Fruit fly (Drosophila melanogaster): Measurements from ENCODE around the gene Cyt-c-d.

The Cyt-c-d gene

dm6 chr2L:16752340-16752739 lies 36.6 kb downstream of the Cyt-c-d start:
- no peak for TF ChIP-seq CG34367 (tag; optimal IDR thresholded peaks at IDR 0.05)
- no peak for TF ChIP-seq gl (tag; optimal IDR thresholded peaks at IDR 0.05)
- TF ChIP-seq CG10348 (GFP tag; IDR thresholded peaks at IDR 0.05): no peak
- TF ChIP-seq Pif1A (GFP tag; optimal IDR thresholded peaks at IDR 0.05): no peak

DNA sequence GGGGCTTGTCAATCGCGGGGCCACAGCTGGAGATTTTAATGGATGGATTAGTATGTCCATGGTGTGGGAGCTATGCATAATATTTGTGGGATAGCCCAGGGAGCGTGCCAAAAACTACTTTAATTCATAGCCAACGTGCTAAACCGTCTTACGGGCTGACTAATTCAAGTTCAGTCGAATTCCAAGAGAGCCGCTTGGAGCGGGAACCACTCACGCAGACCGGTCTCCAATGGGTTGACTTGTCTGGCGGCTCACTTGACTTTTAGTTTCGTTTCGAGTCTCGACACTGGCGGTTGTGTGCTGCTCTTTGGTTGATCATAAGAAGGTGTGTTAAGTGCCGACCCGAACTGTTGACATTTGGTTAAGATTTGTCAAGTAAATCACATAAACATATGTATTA lies 38.4 kb downstream of the Cyt-c-d start, which contains the start of gene yellow-b:
yellow-b (plus strand) TSS at position 263 of the 400 bp plus-strand sequence.
- no peak for TF ChIP-seq CG9948 (tag; optimal IDR thresholded peaks at IDR 0.05)
- no peak for TF ChIP-seq CG10348 (GFP tag; IDR thresholded peaks at IDR 0.05)
- no peak for TF ChIP-seq Snoo (tag; optimal IDR thresholded peaks at IDR 0.05)
- TF ChIP-seq fd96Ca (GFP tag; IDR thresholded peaks at IDR 0.05): no peak
- TF ChIP-seq CG34367 (tag; optimal IDR thresholded peaks at IDR 0.05): no peak
- no peak for TF ChIP-seq D1 (tag; optimal IDR thresholded peaks at IDR 0.05)
- no peak for TF ChIP-seq Pif1A (GFP tag; optimal IDR thresholded peaks at IDR 0.05)
- no peak for TF ChIP-seq CG15710 (tag; optimal IDR thresholded peaks at IDR 0.05)
- TF ChIP-seq CG8301 (tag; optimal IDR thresholded peaks at IDR 0.05): no peak
- TF ChIP-seq CG14655 (GFP tag; optimal IDR thresholded peaks at IDR 0.05): no peak
- no peak for TF ChIP-seq CG17806 (tag; optimal IDR thresholded peaks at IDR 0.05)
- no peak for TF ChIP-seq Pif1B (GFP tag; optimal IDR thresholded peaks at IDR 0.05)
- TF ChIP-seq rn (GFP tag; IDR thresholded peaks at IDR 0.05): no peak
- no peak for TF ChIP-seq EcR (GFP tag; optimal IDR thresholded peaks at IDR 0.05)
- no peak for TF ChIP-seq CG12605 (GFP tag; IDR thresholded peaks at IDR 0.05)
- TF ChIP-seq gl (tag; optimal IDR thresholded peaks at IDR 0.05): no peak
- no peak for TF ChIP-seq CG8159 (tag; optimal IDR thresholded peaks at IDR 0.05)
- TF ChIP-seq CG13204 (GFP tag; optimal IDR thresholded peaks at IDR 0.05): no peak
- no peak for TF ChIP-seq Ets98B (GFP tag; IDR thresholded peaks at IDR 0.05)

dm6 chr2L:16760504-16761417 lies 45.1 kb downstream of the Cyt-c-d start, which contains the start of gene ppk17:
TSS of gene ppk17 (minus strand) at chr2L:16760554.
- no peak for TF ChIP-seq CG10348 (GFP tag; IDR thresholded peaks at IDR 0.05)
- no peak for TF ChIP-seq rn (GFP tag; IDR thresholded peaks at IDR 0.05)
- peak; percentile 22 for TF ChIP-seq CG8301 (tag; optimal IDR thresholded peaks at IDR 0.05)
- peak; percentile 69 for TF ChIP-seq CG32121 (GFP tag; IDR thresholded peaks at IDR 0.05)
- no peak for TF ChIP-seq CG8159 (tag; optimal IDR thresholded peaks at IDR 0.05)
- peak; percentile 25; the same call in 1 of the 2 replicates for TF ChIP-seq CG12605 (GFP tag; IDR thresholded peaks at IDR 0.05)
- TF ChIP-seq CG4496 (GFP tag; IDR thresholded peaks at IDR 0.05): peak; percentile 50; the same call in 1 of the 3 replicates
- TF ChIP-seq fd96Ca (GFP tag; IDR thresholded peaks at IDR 0.05): no peak
- no peak for TF ChIP-seq gl (tag; optimal IDR thresholded peaks at IDR 0.05)
- no peak for TF ChIP-seq Pif1A (GFP tag; optimal IDR thresholded peaks at IDR 0.05)
- peak; percentile 52 for TF ChIP-seq CG14655 (GFP tag; optimal IDR thresholded peaks at IDR 0.05)
- TF ChIP-seq Ets98B (GFP tag; IDR thresholded peaks at IDR 0.05): peak; percentile 55; the same call in 1 of the 2 replicates

- TF ChIP-seq CG9948 (tag; optimal IDR thresholded peaks at IDR 0.05) (no peak), CG15710 (tag; optimal IDR thresholded peaks at IDR 0.05) (no peak), CG32121 (GFP tag; IDR thresholded peaks at IDR 0.05) (no peak)
Measured at dm6 chr2L:16761891-16762290, 46.2 kb downstream of the Cyt-c-d start.

- no peak for TF ChIP-seq fd96Ca (GFP tag; IDR thresholded peaks at IDR 0.05)
- no peak for TF ChIP-seq CG12605 (GFP tag; IDR thresholded peaks at IDR 0.05)
- TF ChIP-seq CG32121 (GFP tag; IDR thresholded peaks at IDR 0.05): peak; percentile 79
- TF ChIP-seq CG15710 (tag; optimal IDR thresholded peaks at IDR 0.05): no peak
- no peak for TF ChIP-seq CG8301 (tag; optimal IDR thresholded peaks at IDR 0.05)
- TF ChIP-seq CG17806 (tag; optimal IDR thresholded peaks at IDR 0.05): no peak
Measured at dm6 chr2L:16764480-16764879, 48.8 kb downstream of the Cyt-c-d start.

- no peak for TF ChIP-seq CG32121 (GFP tag; IDR thresholded peaks at IDR 0.05)
- TF ChIP-seq CG4496 (GFP tag; IDR thresholded peaks at IDR 0.05): 0 out of 3 replicates have a peak, but pooled peaks have one; percentile 36
Measured at dm6 chr2L:16766070-16766752, 50.5 kb downstream of the Cyt-c-d start, which contains the start of gene Mhc. TSS of gene Mhc (plus strand) at chr2L:16766566.

Measured in whole organism, pupa.